Worm (Caenorhabditis elegans): Measurements from ENCODE around the gene str-88.

DNA sequence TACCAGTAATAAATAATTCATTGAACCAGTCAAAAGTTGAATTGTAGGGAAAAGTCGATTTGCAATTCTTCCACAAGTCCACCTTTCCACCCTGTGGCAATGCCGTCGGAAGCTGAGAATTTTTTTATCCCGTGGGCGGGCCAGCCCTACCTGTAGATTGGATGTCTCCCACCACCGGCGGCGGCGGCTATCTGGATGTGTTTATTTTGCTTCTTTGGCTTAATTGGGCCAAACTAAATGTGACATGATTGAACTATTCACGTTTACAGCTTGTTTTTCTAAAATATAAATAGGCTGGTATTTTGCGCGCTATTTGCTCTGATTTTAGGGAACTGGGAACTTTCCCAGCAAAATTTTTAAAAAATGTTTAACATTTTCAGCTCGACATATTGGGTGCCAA lies 39.2 kb downstream of the str-88 start, which contains the start of gene wrt-8:
- TF ChIP-seq snpc-4 (tag; optimal IDR thresholded peaks at IDR 0.05) (no peak), nhr-28 (tag; optimal IDR thresholded peaks at IDR 0.05) (no peak), ceh-43 (GFP tag; optimal IDR thresholded peaks at IDR 0.05) (no peak), nhr-237 (tag; optimal IDR thresholded peaks at IDR 0.05) (no peak)

Measured in whole organism, mixed stage, embryonic.